Worm (Caenorhabditis elegans) whole organism, L2 larva: ENCODE results near the gene fbxa-128.

Experiments used
- ZK546.5 ChIP-seq: sonication (generic microtip); optimal IDR thresholded peaks from 2 replicates; lab custom pipeline; 2017; ENCODE audit warnings: missing biosample characterization, missing genetic modification characterization
- aly-2 ChIP-seq: fragments of 150-350 bp; optimal IDR thresholded peaks from 2 replicates; lab custom pipeline; 2014; ENCODE audit warnings: missing biosample characterization, missing genetic modification characterization
- ceh-82 ChIP-seq: fragments of 150-350 bp; optimal IDR thresholded peaks from 2 replicates; lab custom pipeline; 2014; ENCODE audit warnings: missing biosample characterization, missing genetic modification characterization
- fos-1 ChIP-seq: fragments of 150-350 bp; optimal IDR thresholded peaks from 2 replicates; lab custom pipeline; 2014; ENCODE audit warnings: missing biosample characterization, missing genetic modification characterization
- nhr-11 ChIP-seq: fragments of 150-350 bp; optimal IDR thresholded peaks from 2 replicates; lab custom pipeline; 2014; ENCODE audit warnings: missing biosample characterization, missing genetic modification characterization
- nhr-12 ChIP-seq: fragments of 150-350 bp; optimal IDR thresholded peaks from 2 replicates; lab custom pipeline; 2014; ENCODE audit warnings: missing biosample characterization, missing genetic modification characterization
- nhr-77 ChIP-seq: fragments of 150-350 bp; optimal IDR thresholded peaks from 2 replicates; lab custom pipeline; 2014; ENCODE audit warnings: missing biosample characterization, missing genetic modification characterization
- skn-1 ChIP-seq: sonication (generic microtip); optimal IDR thresholded peaks from 2 replicates; lab custom pipeline; 2017; ENCODE audit warnings: missing biosample characterization, missing genetic modification characterization
- snpc-4 ChIP-seq: fragments of 150-350 bp; optimal IDR thresholded peaks from 2 replicates; lab custom pipeline; 2014; ENCODE audit warnings: missing biosample characterization, missing genetic modification characterization
- zag-1 ChIP-seq: fragments of 150-350 bp; optimal IDR thresholded peaks from 2 replicates; lab custom pipeline; 2014; ENCODE audit warnings: missing biosample characterization, missing genetic modification characterization

DNA sequence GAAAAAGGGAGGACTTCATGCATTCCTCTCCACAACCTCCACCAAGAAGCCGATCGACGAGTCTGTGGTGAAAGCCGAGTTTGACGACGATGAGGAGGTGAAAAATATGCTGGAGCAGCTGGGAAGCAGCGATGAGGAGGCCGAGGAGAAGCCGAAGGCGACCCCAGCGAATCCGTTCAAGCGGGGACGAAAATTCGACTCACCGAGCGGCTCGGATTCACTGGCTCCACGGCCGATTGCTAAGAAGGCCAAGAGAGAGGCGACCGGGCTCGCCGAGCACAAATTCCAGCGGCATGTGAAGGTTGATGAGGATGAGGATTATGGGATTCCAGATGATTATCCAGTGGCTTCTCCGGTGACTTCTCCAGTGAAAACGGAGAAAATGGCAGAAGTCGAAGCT is 4.0 kb upstream of the fbxa-128 start:
- TF ChIP-seq fos-1, result no peak
- TF ChIP-seq nhr-12, result no peak
- TF ChIP-seq snpc-4 (tag; lab: Kevin White, UChicago), result no peak
- no peak for TF ChIP-seq zag-1 (tag; lab: Kevin White, UChicago)
- no peak for TF ChIP-seq ceh-82
- TF ChIP-seq aly-2 (tag; lab: Kevin White, UChicago), result no peak
- TF ChIP-seq ZK546.5 (tag; lab: Kevin White, UChicago), result no peak
- no peak for TF ChIP-seq skn-1
- no peak for TF ChIP-seq nhr-11 (tag; lab: Kevin White, UChicago)
- no peak for TF ChIP-seq nhr-77 (tag; lab: Kevin White, UChicago)
